Worm (Caenorhabditis elegans): ENCODE results near the gene msp-56.
"Not testable (repeated sequence)": the region's sequence is repeated elsewhere in the genome, so short reads cannot be mapped to it uniquely, and the experiment has no call there.

msp-56 gene

DNA sequence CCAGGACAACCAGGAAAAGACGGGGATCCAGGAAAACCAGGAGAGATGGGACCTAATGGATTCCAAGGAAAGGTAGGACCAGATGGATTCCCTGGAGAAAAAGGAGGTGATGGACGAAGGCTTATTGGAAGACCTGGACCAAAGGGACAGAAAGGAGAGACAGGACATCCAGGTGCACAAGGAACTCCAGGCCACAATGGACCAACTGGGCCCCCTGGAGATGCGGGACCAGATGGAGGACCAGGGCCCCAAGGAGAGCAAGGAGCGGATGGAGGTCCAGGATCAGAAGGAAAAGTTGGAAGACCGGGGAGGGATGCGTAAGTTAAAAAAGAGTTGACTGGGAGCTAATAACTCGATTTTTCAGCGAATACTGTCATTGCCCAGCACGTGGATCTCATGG, 18.8 kb upstream of the msp-56 start:
- TF ChIP-seq W03F9.2 (tag; optimal IDR thresholded peaks at IDR 0.05) (no peak), him-1 (tag; optimal IDR thresholded peaks at IDR 0.05) (no peak)

DNA sequence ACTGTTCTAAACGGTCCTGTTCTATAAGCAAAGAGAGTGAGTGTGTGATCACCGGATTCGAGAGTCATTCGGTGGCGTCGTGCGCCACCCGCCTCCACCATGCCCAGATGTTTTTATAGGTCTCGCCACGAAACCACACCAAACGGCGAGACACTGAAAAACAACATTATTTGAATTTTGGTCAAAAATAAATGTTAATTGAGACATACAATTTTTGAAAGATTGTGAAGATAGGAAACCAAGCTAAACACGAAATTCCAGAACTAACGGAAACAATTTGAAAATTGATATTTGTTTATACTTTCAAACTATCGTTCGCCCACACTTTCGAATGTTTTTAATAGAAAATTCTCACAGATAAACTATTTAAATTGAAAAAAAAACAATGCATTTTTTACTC, 16.9 kb upstream of the msp-56 start, which contains the start of gene catp-6:
TSS of gene catp-6 (minus strand) at position 101 of the 400 bp plus-strand sequence.
- TF ChIP-seq W03F9.2 (tag; optimal IDR thresholded peaks at IDR 0.05) (no peak), him-1 (tag; optimal IDR thresholded peaks at IDR 0.05) (no peak)

DNA sequence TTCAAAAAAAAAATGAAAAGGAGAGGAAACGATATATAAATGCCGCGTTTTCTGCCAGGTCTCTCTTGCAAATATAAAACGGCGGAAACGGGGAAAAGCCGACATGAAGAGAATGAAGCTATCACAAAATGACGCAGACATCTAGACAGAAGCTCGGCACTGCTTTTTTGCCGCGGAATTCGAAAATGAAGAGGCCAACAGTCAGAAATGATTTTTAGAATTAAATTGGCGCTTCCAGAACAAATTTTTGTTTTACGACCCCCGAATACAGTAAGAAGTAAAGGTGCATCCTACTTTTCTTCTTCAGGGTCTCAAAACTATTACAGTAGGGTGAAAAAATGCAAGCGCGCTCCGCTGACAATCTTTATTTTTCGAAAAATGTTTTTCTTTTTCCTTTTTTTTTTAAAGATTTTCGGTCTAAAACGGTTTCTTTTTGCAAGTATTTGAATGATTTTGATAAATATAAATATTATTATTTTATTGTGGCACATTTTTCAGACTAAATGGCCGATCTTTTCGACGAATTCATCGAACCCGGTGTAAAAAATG, 16.1 kb upstream of the msp-56 start, which contains the start of gene mtr-4:
TSS of gene mtr-4 (plus strand) at position 499 of the 549 bp plus-strand sequence.
- TF ChIP-seq him-1 (tag; optimal IDR thresholded peaks at IDR 0.05) (no peak), dao-5 (tag; optimal IDR thresholded peaks at IDR 0.05) (no peak), W03F9.2 (tag; optimal IDR thresholded peaks at IDR 0.05) (peak; percentile 48)

DNA sequence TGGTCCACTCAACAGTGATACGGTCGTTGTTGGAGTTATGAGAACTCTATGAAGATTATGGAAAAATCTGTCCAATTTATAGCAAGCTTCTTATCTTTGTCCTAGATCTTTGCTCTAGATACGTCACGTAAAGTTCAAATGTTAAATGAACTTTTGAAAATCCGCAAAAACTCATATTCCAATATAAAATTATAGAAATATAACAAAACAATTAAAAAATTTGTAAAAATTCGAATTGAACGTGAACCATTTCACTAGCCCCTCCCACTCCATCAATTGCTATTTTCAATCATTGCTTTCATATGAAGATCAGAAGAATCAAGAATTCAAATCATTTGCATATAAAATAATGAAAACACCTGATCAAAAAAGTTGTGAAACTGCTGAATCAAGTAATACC, 8.8 kb upstream of the msp-56 start, which contains the start of gene kin-21:
TSS of gene kin-21 (plus strand) at position 301 of the 400 bp plus-strand sequence.
- no peak for TF ChIP-seq dao-5 (tag; optimal IDR thresholded peaks at IDR 0.05)
- TF ChIP-seq him-1 (tag; optimal IDR thresholded peaks at IDR 0.05) = no peak
- TF ChIP-seq W03F9.2 (tag; optimal IDR thresholded peaks at IDR 0.05) = no peak

DNA sequence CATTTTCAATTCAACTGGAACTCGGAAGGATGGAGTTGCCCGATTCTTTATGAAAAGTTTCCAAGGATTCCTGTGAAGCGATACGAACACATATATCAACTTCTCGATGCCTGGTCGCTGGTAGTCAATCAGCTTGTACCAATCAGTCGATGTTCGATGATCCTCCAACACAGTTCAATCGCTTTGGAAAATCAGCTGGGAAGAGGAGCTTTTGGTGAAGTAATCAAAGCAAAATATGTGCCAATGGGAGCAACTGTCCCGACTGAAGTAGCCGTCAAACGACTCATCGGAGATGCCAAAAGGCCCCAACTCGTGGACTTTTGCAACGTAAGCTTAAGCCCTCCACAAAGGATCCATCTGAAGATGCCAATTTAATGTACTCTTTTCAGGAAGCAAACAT, 8.0 kb upstream of the msp-56 start:
- TF ChIP-seq him-1 (tag; optimal IDR thresholded peaks at IDR 0.05) = no peak
- TF ChIP-seq dao-5 (tag; optimal IDR thresholded peaks at IDR 0.05) = no peak
- TF ChIP-seq W03F9.2 (tag; optimal IDR thresholded peaks at IDR 0.05) = no peak

DNA sequence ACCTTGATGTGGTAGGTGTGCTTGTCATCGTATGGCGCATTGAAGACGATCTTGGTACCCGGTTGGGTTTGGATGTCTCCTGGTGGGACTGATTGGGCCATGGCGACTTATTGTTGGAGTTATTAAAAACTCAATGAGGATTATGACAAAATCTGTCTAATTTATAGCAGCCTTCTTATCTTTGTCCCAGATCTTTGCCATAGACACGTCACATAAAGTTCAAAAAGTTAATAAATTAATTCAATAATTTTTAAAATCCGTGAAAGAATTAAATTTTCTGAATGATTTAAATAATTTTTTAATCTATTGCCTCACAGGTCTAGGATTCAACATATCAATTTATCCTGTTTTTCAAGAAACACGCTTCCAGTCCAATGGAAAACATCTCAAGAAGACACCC, 5.0 kb upstream of the msp-56 start, which contains the start of gene msp-81:
TSS of gene msp-81 (minus strand) at position 101 of the 400 bp plus-strand sequence.
- TF ChIP-seq dao-5 (tag; optimal IDR thresholded peaks at IDR 0.05) (no peak), W03F9.2 (tag; optimal IDR thresholded peaks at IDR 0.05) (no peak), him-1 (tag; optimal IDR thresholded peaks at IDR 0.05) (no peak)

DNA sequence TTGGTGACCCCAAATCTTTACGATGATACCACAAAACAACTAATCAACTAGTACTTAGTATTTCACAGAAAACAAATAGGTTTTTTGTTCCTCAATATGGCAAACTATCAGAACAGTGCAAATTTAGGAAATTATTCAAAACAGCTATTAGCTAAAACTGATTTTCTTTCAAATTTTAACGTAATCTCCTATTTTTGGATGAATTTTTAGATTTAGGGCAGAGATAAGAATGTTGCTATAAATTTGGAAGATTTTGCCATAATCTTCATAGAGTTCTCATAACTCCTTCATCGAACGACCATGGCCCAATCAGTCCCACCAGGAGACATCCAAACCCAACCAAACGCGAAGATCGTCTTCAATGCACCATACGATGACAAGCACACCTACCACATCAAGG, 4.0 kb upstream of the msp-56 start, which contains the start of gene msp-10:
TSS of gene msp-10 (plus strand) at position 301 of the 400 bp plus-strand sequence.
- not testable (repeated sequence) for TF ChIP-seq him-1, dao-5, W03F9.2 (tag; optimal IDR thresholded peaks at IDR 0.05)

DNA sequence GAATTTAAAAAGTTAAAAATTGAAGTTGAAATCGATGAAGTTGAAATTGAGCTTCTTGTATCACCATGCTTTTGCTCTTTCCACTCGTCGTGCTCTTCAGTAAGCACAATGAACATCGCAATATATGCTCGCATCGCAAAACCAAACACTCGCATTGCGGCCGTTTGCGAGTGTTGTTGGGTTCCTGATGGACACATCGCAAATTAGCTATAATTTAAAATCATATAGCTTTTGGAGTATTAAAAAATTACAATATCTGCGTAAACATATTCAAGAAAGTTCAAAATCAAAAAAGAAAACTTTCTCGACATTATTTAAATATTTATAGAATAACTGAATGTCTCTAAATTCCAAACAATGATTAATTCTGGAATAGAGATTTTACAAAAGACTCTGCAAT, 731 bp downstream of the msp-56 start, which contains the start of gene K07F5.17:
TSS of gene K07F5.17 (plus strand) at position 301 of the 400 bp plus-strand sequence.
- TF ChIP-seq dao-5 (tag; optimal IDR thresholded peaks at IDR 0.05) = no peak
- TF ChIP-seq him-1 (tag; optimal IDR thresholded peaks at IDR 0.05) = no peak
- TF ChIP-seq W03F9.2 (tag; optimal IDR thresholded peaks at IDR 0.05) = no peak

DNA sequence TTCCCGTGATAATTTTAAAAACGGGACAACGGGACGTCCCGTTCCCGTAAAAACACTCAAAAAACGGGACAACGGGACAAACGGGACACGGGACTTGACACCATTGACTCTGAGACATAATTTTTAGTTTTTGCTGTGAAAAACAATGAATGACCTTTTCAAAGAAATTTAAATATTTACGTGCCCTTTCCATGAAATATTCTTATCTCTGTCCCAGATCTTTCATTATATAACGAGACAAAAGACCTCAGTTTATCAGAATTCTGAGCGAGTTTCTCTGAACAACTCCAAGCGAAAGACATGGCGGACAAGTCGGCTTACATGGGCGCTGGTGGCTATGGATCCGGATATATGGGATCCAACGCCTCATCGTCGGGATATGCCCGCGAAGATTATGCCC, 2.4 kb downstream of the msp-56 start, which contains the start of gene nspd-2:
TSS of gene nspd-2 (plus strand) at position 301 of the 400 bp plus-strand sequence.
- TF ChIP-seq dao-5 (tag; optimal IDR thresholded peaks at IDR 0.05) = no peak
- TF ChIP-seq W03F9.2 (tag; optimal IDR thresholded peaks at IDR 0.05) = no peak
- no peak for TF ChIP-seq him-1 (tag; optimal IDR thresholded peaks at IDR 0.05)

DNA sequence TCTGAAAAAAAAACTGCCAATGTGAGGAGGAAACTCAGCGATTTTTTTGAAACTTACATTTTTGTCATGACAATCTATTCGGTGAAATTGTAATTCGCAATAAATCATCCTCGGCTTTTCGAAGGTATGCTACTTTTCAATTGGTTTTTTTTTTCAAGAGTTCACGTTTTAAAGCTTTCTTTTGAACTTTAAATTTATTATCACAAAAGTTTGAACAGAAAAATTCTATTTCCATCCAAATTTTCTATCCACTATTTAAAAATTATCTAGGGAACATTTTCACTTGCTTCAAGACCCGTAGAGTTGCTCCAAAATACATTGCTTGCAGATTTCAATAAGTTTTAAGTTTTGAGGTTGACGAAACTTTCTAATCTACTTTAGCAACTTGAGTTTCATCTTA, 5.2 kb downstream of the msp-56 start, which contains the start of gene K07F5.6:
TSS of gene K07F5.6 (minus strand) at position 101 of the 400 bp plus-strand sequence.
- TF ChIP-seq dao-5 (tag; optimal IDR thresholded peaks at IDR 0.05) (no peak), him-1 (tag; optimal IDR thresholded peaks at IDR 0.05) (no peak), W03F9.2 (tag; optimal IDR thresholded peaks at IDR 0.05) (no peak)

DNA sequence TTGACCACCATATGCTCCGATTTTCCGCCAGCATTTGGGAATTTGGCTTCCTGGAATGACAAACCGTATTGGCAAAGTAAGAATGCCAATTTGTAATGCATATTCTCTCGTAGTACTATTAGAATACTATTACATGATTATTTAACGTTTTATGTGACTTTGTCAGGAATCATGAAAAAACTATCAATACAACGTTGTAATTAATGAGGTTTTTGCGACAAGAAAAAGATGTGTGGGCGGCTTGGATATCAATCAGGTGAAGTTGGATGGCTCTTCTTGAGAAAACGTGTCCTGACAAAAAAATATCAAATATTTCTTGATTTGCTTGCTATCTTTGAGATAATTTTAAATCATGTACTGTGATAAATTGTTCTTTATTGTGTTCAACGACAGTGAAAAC, 6.7 kb downstream of the msp-56 start, which contains the start of gene K07F5.7:
TSS of gene K07F5.7 (minus strand) at position 101 of the 400 bp plus-strand sequence.
- TF ChIP-seq W03F9.2 (tag; optimal IDR thresholded peaks at IDR 0.05) (no peak), him-1 (tag; optimal IDR thresholded peaks at IDR 0.05) (no peak)

DNA sequence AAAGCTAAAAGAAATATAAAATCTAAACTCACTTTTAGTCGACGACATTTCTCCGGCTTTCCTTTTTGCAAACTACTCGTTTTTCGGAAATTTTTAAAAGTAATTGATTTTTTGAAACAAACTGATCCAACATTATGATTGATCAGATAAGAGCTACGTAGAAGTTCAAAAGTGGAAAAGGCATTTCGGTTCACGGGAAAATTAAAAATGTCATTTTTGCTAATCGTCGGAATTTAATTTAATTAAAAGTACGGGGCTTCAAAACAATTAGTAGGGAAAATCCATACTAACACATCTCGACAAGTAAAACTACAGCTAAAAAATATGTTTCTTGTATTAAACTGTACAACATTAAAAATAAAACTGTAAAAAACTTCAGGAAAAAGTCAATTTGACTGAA, 8.3 kb downstream of the msp-56 start, which contains the start of gene K07F5.8:
TSS of gene K07F5.8 (minus strand) at position 101 of the 400 bp plus-strand sequence.
- TF ChIP-seq him-1 (tag; optimal IDR thresholded peaks at IDR 0.05) (no peak), W03F9.2 (tag; optimal IDR thresholded peaks at IDR 0.05) (no peak), dao-5 (tag; optimal IDR thresholded peaks at IDR 0.05) (no peak)

DNA sequence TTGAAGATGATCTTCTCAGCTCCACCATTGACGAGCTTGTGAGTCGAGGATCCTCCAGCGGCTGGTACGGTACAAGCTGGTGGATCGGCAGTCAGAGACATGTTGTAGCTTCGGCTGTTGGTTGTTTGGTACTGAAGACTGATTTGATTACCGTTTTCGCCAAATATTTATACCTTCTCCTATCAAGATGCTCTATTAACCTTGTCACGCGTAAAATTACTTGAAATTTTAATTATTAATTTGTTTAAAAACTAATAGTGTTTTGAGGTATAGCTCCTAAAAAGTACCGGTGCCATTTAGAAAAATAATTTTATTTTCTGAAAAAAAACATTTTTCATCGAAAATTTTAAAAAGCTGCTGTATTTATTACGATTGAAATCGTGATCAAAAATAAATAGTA, 9.6 kb downstream of the msp-56 start, which contains the start of gene ssp-10:
TSS of gene ssp-10 (minus strand) at position 101 of the 400 bp plus-strand sequence.
- TF ChIP-seq W03F9.2 (tag; optimal IDR thresholded peaks at IDR 0.05) (no peak), him-1 (tag; optimal IDR thresholded peaks at IDR 0.05) (no peak), dao-5 (tag; optimal IDR thresholded peaks at IDR 0.05) (no peak)

DNA sequence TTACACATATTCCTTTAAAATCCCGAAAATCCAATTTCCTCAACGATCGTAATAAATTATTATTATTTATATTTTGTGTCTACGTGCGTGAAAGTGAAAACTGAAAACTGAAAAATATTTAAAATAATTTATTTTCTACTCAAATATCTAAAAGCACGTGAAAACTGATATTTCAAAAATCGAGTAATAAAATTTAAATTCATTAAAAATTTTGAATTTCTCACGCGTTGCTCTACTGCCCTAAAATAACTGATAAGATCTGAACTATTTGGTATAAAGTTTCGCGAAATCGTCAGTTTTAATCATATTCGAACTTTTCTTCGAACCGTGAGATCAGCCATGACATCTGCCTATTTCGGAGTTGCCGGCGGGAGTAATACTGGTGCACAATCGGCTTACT, 10.9 kb downstream of the msp-56 start, which contains the start of gene ssq-1:
TSS of gene ssq-1 (plus strand) at position 301 of the 400 bp plus-strand sequence.
- TF ChIP-seq W03F9.2 (tag; optimal IDR thresholded peaks at IDR 0.05) (no peak), dao-5 (tag; optimal IDR thresholded peaks at IDR 0.05) (no peak), him-1 (tag; optimal IDR thresholded peaks at IDR 0.05) (no peak)

Measured in whole organism, L4/young adult.